Fruit fly (Drosophila melanogaster) whole organism, adult: Measurements from ENCODE around the gene Cln7.

Experiments used
- CG11617 ChIP-seq: fragments of 200-800 bp; sonication (Bioruptor generic); optimal IDR thresholded peaks from 2 replicates; lab custom pipeline; 2017; ENCODE audit warnings: mild to moderate bottlenecking, missing biosample characterization, missing genetic modification reagents, missing genetic modification characterization
- CG12768 ChIP-seq: fragments of 200-800 bp; sonication (Bioruptor generic); optimal IDR thresholded peaks from 2 replicates; lab custom pipeline; 2017; ENCODE audit warnings: missing biosample characterization, missing genetic modification characterization, mild to moderate bottlenecking, moderate library complexity, missing genetic modification reagents
- CG14711 ChIP-seq: fragments of 200-800 bp; sonication (Bioruptor generic); optimal IDR thresholded peaks from 2 replicates; lab custom pipeline; 2018; ENCODE audit warnings: missing biosample characterization, mild to moderate bottlenecking, missing genetic modification characterization, moderate library complexity
- CG1620 ChIP-seq: fragments of 200-800 bp; sonication (Bioruptor generic); optimal IDR thresholded peaks from 2 replicates; lab custom pipeline; 2016; ENCODE audit warnings: missing biosample characterization, missing genetic modification characterization
- CG33017 ChIP-seq: fragments of 200-800 bp; sonication (Bioruptor generic); optimal IDR thresholded peaks from 2 replicates; lab custom pipeline; 2018; ENCODE audit warnings: missing biosample characterization, mild to moderate bottlenecking, missing genetic modification characterization, moderate library complexity
- CG5204 ChIP-seq: fragments of 200-800 bp; sonication (Bioruptor generic); optimal IDR thresholded peaks from 2 replicates; lab custom pipeline; 2016; ENCODE audit warnings: missing biosample characterization, missing genetic modification characterization
- CG7045 ChIP-seq: fragments of 200-800 bp; sonication (Bioruptor generic); optimal IDR thresholded peaks from 2 replicates; lab custom pipeline; 2017; ENCODE audit warnings: missing biosample characterization, mild to moderate bottlenecking, missing genetic modification characterization
- CG7101 ChIP-seq: fragments of 200-800 bp; sonication (Bioruptor generic); optimal IDR thresholded peaks from 2 replicates; lab custom pipeline; 2018; ENCODE audit warnings: missing biosample characterization, mild to moderate bottlenecking, missing genetic modification characterization, moderate library complexity
- Clk ChIP-seq: fragments of 200-800 bp; sonication (Bioruptor generic); optimal IDR thresholded peaks from 2 replicates; lab custom pipeline; 2017; ENCODE audit warnings: missing biosample characterization, missing genetic modification characterization
- Crg-1 ChIP-seq: fragments of 200-800 bp; sonication (Bioruptor generic); optimal IDR thresholded peaks from 2 replicates; lab custom pipeline; 2016; ENCODE audit warnings: missing biosample characterization, missing genetic modification characterization
- Hr96 ChIP-seq: fragments of 200-800 bp; sonication (Bioruptor generic); optimal IDR thresholded peaks from 2 replicates; lab custom pipeline; 2016; ENCODE audit warnings: missing biosample characterization, missing genetic modification characterization
- Mnt ChIP-seq: fragments of 200-800 bp; sonication (Bioruptor generic); optimal IDR thresholded peaks from 2 replicates; lab custom pipeline; 2016; ENCODE audit warnings: missing biosample characterization, mild to moderate bottlenecking, missing genetic modification characterization
- bab1 ChIP-seq: fragments of 200-800 bp; sonication (Bioruptor generic); optimal IDR thresholded peaks from 3 replicates; lab custom pipeline; 2019; ENCODE audit warnings: missing biosample characterization, mild to moderate bottlenecking, missing genetic modification characterization, moderate library complexity
- cic ChIP-seq: fragments of 200-800 bp; sonication (Bioruptor generic); optimal IDR thresholded peaks from 2 replicates; lab custom pipeline; 2017; ENCODE audit warnings: missing biosample characterization, mild to moderate bottlenecking, missing genetic modification characterization, moderate library complexity
- cnc ChIP-seq, 2 experiments: fragments of >200 bp; optimal IDR thresholded peaks; 2 replicates each; lab custom pipeline; 2017
- kay ChIP-seq: fragments of 200-800 bp; sonication (Bioruptor generic); peaks from one replicate; lab custom pipeline; 2016; ENCODE audit warnings: missing biosample characterization, missing genetic modification characterization, borderline replicate concordance
- ovo ChIP-seq: fragments of 200-800 bp; sonication (Bioruptor generic); optimal IDR thresholded peaks from 2 replicates; lab custom pipeline; 2016; ENCODE audit warnings: missing biosample characterization, missing genetic modification characterization
- pad ChIP-seq: fragments of 200-800 bp; sonication (Bioruptor generic); optimal IDR thresholded peaks from 3 replicates; lab custom pipeline; 2017; ENCODE audit warnings: missing biosample characterization, missing genetic modification characterization, mild to moderate bottlenecking, moderate library complexity, missing genetic modification reagents
- tj ChIP-seq: fragments of 200-800 bp; sonication (Bioruptor generic); optimal IDR thresholded peaks from 3 replicates; lab custom pipeline; 2017; ENCODE audit warnings: missing biosample characterization, mild to moderate bottlenecking, missing genetic modification characterization, moderate library complexity
- toe ChIP-seq: fragments of 200-800 bp; sonication (Bioruptor generic); optimal IDR thresholded peaks from 2 replicates; lab custom pipeline; 2016; ENCODE audit warnings: missing biosample characterization, missing genetic modification characterization

Cln7 gene

DNA sequence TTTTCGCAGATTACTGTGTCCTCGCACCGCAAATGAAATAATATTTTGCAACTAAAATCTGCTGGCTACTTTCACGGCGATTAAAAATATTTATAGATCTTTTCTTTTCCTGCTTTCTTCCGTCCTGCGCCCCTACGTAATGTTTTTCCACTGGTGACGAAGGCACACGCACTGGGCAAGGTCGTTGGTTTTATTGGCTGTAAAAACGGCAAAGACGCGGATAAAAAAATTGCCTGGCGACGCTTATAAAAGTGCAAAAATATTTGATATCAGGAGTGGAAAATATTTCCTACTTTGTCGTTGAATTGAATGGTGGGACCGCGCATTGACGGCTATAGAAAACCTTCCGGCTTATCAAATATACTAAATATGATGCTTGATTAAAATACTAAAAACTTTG lies 24.0 kb upstream of the Cln7 start, which contains the start of gene Sh3beta:
Gene Sh3beta (minus strand): TSS at position 327 of the 400 bp plus-strand sequence.
- TF ChIP-seq CG7101 (no peak), kay (GFP tag; lab: Kevin White, UChicago) (peak; percentile 41)

DNA sequence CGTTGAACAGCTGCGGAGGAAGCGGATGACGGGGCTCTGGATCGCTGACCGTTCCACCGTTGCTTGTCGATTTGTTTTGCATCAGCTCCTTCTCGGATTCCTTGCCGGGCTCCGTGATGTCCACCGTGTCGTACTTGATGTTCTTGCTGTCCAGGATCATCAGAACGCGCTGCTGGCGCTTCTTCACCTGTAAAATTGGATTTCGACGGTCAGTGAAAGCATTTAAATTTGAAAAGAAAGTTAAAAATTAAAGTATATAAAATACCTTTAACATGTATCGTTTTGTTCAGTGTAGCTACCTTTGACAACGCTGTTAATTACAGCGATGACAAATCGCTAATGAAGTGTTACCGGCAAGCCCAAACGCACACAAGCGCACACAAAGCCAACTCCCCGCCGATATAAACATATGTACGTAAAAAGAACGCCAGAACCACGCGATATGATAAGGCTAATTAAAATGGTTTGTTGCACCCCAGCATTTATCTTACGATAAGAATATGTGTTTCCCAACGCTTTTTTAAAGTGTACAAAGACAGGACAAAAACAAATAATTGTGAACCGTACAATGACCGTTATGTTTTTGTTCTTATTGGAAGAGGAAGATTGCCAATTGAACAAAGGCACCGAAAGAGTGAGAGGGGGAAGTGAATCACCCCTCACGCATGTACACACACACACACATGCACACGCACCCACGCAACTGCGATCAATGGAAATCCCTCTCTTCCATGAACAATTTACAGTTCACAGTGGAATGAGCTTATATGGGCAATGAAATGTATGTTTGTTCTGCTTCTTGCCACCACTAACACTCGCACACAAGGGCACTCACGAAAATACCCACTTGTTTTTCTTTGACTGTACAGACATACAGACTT lies 23.1 kb upstream of the Cln7 start:
- TF ChIP-seq toe (GFP tag; lab: Kevin White, UChicago) (no peak), cic (peak; percentile 50), Crg-1 (GFP tag; lab: Kevin White, UChicago) (peak; percentile 7), kay (GFP tag; lab: Kevin White, UChicago) (peak; percentile 92), CG5204 (GFP tag; lab: Kevin White, UChicago) (no peak), Mnt (GFP tag; lab: Kevin White, UChicago) (peak; percentile 44), Hr96 (no peak), bab1 (GFP tag; lab: Kevin White, UChicago) (no peak), pad (GFP tag; lab: Kevin White, UChicago) (peak; percentile 99), Clk (GFP tag; lab: Kevin White, UChicago) (no peak), ovo (GFP tag; lab: Kevin White, UChicago) (peak; percentile 91), CG11617 (peak; percentile 5), CG33017 (no peak), cnc (optimal IDR thresholded peaks at IDR 0.05; lab: Kevin White, UChicago) (no peak)

DNA sequence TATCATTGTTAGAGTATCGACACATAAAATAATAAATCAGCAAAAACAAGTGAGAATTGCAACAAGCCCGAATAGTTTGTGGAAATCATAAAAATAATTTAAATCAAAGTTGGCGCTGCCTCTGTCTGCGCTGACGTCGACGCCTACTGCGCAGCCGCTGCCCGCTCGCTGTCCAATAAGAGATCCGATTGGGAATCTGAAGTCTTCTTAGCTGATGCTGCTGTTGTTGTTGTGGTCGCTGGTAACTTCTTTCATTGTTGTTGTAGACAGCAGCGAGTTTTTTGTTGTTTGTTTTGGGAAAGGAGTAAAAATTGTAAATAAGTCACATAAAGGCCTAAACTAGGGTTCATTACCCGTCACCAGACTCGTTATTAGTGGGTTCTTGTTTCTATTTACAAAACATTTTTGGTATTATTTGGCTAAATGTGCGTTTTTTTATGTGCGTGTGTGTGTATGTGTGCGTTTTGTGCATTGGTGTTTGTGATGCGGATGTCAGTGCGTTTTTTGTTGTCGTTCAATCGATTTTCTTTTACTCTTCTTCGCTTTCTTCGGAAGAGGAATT lies 19.8 kb upstream of the Cln7 start:
- no peak for TF ChIP-seq CG7101
- TF ChIP-seq tj (GFP tag; lab: Kevin White, UChicago): no peak
- no peak for TF ChIP-seq cic
- no peak for TF ChIP-seq pad (GFP tag; lab: Kevin White, UChicago)
- no peak for TF ChIP-seq CG5204 (GFP tag; lab: Kevin White, UChicago)
- no peak for TF ChIP-seq CG7045 (GFP tag; lab: Kevin White, UChicago)
- no peak for TF ChIP-seq Mnt (GFP tag; lab: Kevin White, UChicago)
- TF ChIP-seq bab1 (GFP tag; lab: Kevin White, UChicago): no peak
- TF ChIP-seq CG1620: no peak
- no peak for TF ChIP-seq Hr96

DNA sequence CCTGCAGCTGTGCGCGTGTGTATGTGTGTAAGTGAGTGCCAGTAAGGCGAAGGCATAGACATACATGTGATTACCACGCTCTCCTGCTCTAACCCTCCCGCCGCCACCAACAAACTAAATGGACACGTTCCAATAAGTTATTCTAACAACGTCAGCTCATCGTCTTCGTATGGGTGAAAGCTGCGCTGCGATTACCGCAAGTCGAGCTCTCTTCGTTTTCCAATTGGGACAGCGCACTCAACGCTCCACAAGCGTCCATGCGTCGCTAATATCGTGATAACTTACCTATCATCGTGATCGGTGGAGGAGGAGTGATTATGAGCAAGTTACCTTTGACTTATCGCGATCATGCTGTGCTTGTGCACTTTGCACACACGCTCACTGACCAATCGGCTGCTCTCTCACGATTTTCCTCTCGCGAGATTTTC lies 16.1 kb upstream of the Cln7 start:
- TF ChIP-seq Crg-1 (GFP tag; lab: Kevin White, UChicago) (no peak), CG11617 (no peak), CG7101 (peak; percentile 27), Hr96 (no peak), CG33017 (peak; percentile 70), Clk (GFP tag; lab: Kevin White, UChicago) (no peak), CG1620 (no peak), cic (peak; percentile 86), tj (GFP tag; lab: Kevin White, UChicago) (peak; percentile 88), pad (GFP tag; lab: Kevin White, UChicago) (peak; percentile 57), CG12768 (GFP tag; lab: Kevin White, UChicago) (peak; percentile 71), CG7045 (GFP tag; lab: Kevin White, UChicago) (peak; percentile 32), cnc (optimal IDR thresholded peaks at IDR 0.05; lab: Kevin White, UChicago) (no peak), CG14711 (tag; lab: Kevin White, UChicago) (no peak), CG5204 (GFP tag; lab: Kevin White, UChicago) (no peak), ovo (GFP tag; lab: Kevin White, UChicago) (peak; percentile 26), bab1 (GFP tag; lab: Kevin White, UChicago) (peak; percentile 52), Mnt (GFP tag; lab: Kevin White, UChicago) (peak; percentile 93), toe (GFP tag; lab: Kevin White, UChicago) (no peak)

DNA sequence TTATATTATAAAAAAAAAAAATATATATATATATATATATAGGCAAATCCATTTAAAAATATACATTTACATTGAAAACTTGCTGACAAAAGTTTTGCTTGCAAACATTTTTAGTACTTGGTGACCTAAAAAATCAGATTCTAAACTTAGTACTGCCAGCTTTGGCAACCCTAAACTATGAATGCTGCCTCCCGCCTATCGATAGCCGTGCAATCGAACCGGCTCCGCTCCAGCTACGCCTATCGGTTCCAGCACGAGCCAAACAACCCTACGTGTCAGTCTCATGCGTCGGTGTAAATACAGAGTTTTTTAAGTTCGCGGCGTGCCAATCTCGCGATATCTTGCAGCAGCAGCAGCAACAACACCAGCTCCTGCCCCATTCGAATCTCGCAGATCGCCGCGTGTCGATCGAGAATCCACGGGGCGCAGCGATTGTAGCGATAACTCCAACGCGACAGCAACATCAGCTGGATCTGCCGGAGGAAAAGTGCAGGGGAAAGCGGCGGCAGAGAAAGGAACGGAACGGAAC lies 15.4 kb upstream of the Cln7 start, which contains the start of gene Sec63:
Gene Sec63 (plus strand): TSS at position 238 of the 529 bp plus-strand sequence.
- TF ChIP-seq CG1620 (peak; percentile 40), ovo (GFP tag; lab: Kevin White, UChicago) (peak; percentile 49), Hr96 (peak; percentile 46), Mnt (GFP tag; lab: Kevin White, UChicago) (peak; percentile 12), bab1 (GFP tag; lab: Kevin White, UChicago) (no peak), CG14711 (tag; lab: Kevin White, UChicago) (peak; percentile 98), Crg-1 (GFP tag; lab: Kevin White, UChicago) (no peak), CG11617 (peak; percentile 5), pad (GFP tag; lab: Kevin White, UChicago) (peak; percentile 42), CG5204 (GFP tag; lab: Kevin White, UChicago) (no peak)

DNA sequence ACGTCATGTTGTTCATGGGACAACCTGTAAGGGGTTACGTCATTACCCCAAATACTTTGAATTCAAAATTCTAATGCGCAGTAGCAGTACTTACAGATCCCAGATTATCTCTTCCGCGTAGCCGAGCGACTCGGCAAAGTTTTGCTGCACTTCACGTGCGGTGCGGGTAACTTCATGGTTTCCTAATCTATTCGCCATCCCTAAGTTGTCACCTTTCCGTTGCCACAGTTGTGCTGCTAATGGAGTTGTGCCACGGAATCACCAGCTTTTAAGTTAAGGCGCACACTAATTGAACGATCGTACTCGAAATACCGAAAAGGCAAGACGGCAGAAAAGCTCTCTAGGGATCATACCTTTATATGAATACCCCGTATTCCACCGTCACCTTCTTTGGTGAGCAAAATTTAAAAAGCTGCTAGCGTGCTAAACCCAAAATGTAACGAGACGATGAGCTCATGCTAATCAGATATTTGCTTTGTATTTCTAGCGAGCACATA lies 14.9 kb upstream of the Cln7 start, which contains the start of gene pst:
Gene pst (minus strand): TSS at position 437 of the 497 bp plus-strand sequence.
- TF ChIP-seq toe (GFP tag; lab: Kevin White, UChicago) (no peak), CG7045 (GFP tag; lab: Kevin White, UChicago) (no peak), cic (no peak), Mnt (GFP tag; lab: Kevin White, UChicago) (peak; percentile 56), Hr96 (peak; percentile 53), kay (GFP tag; lab: Kevin White, UChicago) (no peak), CG7101 (peak; percentile 43), CG11617 (peak; percentile 39), CG12768 (GFP tag; lab: Kevin White, UChicago) (no peak), CG5204 (GFP tag; lab: Kevin White, UChicago) (no peak), pad (GFP tag; lab: Kevin White, UChicago) (no peak), CG1620 (peak; percentile 46), tj (GFP tag; lab: Kevin White, UChicago) (no peak), bab1 (GFP tag; lab: Kevin White, UChicago) (peak; percentile 10), CG33017 (peak; percentile 12), Clk (GFP tag; lab: Kevin White, UChicago) (no peak)
